Worm (Caenorhabditis elegans) whole organism, midembryonic: ENCODE results near the gene elk-2.

Experiments used
- T22C8.4 ChIP-seq: fragments of 200-800 bp; sonication (Bioruptor generic); IDR thresholded peaks from 2 replicates; pipeline ENCODE4 v1.3.6; 2022; ENCODE audit warnings: missing genetic modification characterization, missing compliant biosample characterization
- cog-1 ChIP-seq: sonication (generic microtip); optimal IDR thresholded peaks from 2 replicates; lab custom pipeline; 2016; ENCODE audit warnings: missing genetic modification characterization, missing compliant biosample characterization
- flt-1 ChIP-seq: fragments of 200-800 bp; sonication (Bioruptor generic); IDR thresholded peaks from 2 replicates; pipeline ENCODE4 v1.3.6; 2022; ENCODE audit warnings: missing genetic modification characterization, missing compliant biosample characterization
- med-1 ChIP-seq: sonication (generic microtip); optimal IDR thresholded peaks from 2 replicates; lab custom pipeline; 2017; ENCODE audit warnings: missing genetic modification characterization, mild to moderate bottlenecking, missing compliant biosample characterization, antibody characterized with exemption, missing genetic modification reagents; ENCODE audit not compliant: insufficient read depth
- ztf-23 ChIP-seq: fragments of 200-800 bp; sonication (Bioruptor generic); IDR thresholded peaks from 2 replicates; pipeline ENCODE4 v1.3.6; 2022; ENCODE audit warnings: missing genetic modification reagents, missing genetic modification characterization, missing compliant biosample characterization

- no peak for TF ChIP-seq ztf-23 (GFP tag; lab: Robert Waterston, UW)
- no peak for TF ChIP-seq flt-1 (GFP tag; lab: Robert Waterston, UW)
- no peak for TF ChIP-seq med-1 (GFP tag; lab: Kevin White, UChicago)
- TF ChIP-seq cog-1 (tag; lab: Kevin White, UChicago): no peak
- TF ChIP-seq T22C8.4 (GFP tag; lab: Robert Waterston, UW): no peak
These were observed 32.3 kb upstream of the elk-2 start, which contains the start of gene Y73B3A.8 for ce11 chrX:141149-141548.
